Fruit fly (Drosophila melanogaster) whole organism, adult: ENCODE measurements around the gene klar.

Experiments
- CG11617 ChIP-seq: fragments of 200-800 bp; sonication (Bioruptor generic); optimal IDR thresholded peaks from 2 replicates; lab custom pipeline; 2017; ENCODE audit warnings: mild to moderate bottlenecking, missing biosample characterization, missing genetic modification reagents, missing genetic modification characterization
- CG12768 ChIP-seq: fragments of 200-800 bp; sonication (Bioruptor generic); optimal IDR thresholded peaks from 2 replicates; lab custom pipeline; 2017; ENCODE audit warnings: missing biosample characterization, missing genetic modification characterization, mild to moderate bottlenecking, moderate library complexity, missing genetic modification reagents
- CG14711 ChIP-seq: fragments of 200-800 bp; sonication (Bioruptor generic); optimal IDR thresholded peaks from 2 replicates; lab custom pipeline; 2018; ENCODE audit warnings: missing biosample characterization, mild to moderate bottlenecking, missing genetic modification characterization, moderate library complexity
- CG33017 ChIP-seq: fragments of 200-800 bp; sonication (Bioruptor generic); optimal IDR thresholded peaks from 2 replicates; lab custom pipeline; 2018; ENCODE audit warnings: missing biosample characterization, mild to moderate bottlenecking, missing genetic modification characterization, moderate library complexity
- CG5204 ChIP-seq: fragments of 200-800 bp; sonication (Bioruptor generic); optimal IDR thresholded peaks from 2 replicates; lab custom pipeline; 2016; ENCODE audit warnings: missing biosample characterization, missing genetic modification characterization
- CG7045 ChIP-seq: fragments of 200-800 bp; sonication (Bioruptor generic); optimal IDR thresholded peaks from 2 replicates; lab custom pipeline; 2017; ENCODE audit warnings: missing biosample characterization, mild to moderate bottlenecking, missing genetic modification characterization
- CG7101 ChIP-seq: fragments of 200-800 bp; sonication (Bioruptor generic); optimal IDR thresholded peaks from 2 replicates; lab custom pipeline; 2018; ENCODE audit warnings: missing biosample characterization, mild to moderate bottlenecking, missing genetic modification characterization, moderate library complexity
- Clk ChIP-seq: fragments of 200-800 bp; sonication (Bioruptor generic); optimal IDR thresholded peaks from 2 replicates; lab custom pipeline; 2017; ENCODE audit warnings: missing biosample characterization, missing genetic modification characterization
- Hr96 ChIP-seq: fragments of 200-800 bp; sonication (Bioruptor generic); optimal IDR thresholded peaks from 2 replicates; lab custom pipeline; 2016; ENCODE audit warnings: missing biosample characterization, missing genetic modification characterization
- Mnt ChIP-seq: fragments of 200-800 bp; sonication (Bioruptor generic); optimal IDR thresholded peaks from 2 replicates; lab custom pipeline; 2016; ENCODE audit warnings: missing biosample characterization, mild to moderate bottlenecking, missing genetic modification characterization
- bab1 ChIP-seq: fragments of 200-800 bp; sonication (Bioruptor generic); optimal IDR thresholded peaks from 3 replicates; lab custom pipeline; 2019; ENCODE audit warnings: missing biosample characterization, mild to moderate bottlenecking, missing genetic modification characterization, moderate library complexity
- cnc ChIP-seq, 2 experiments: fragments of >200 bp; optimal IDR thresholded peaks; 2 replicates each; lab custom pipeline; 2017
- pad ChIP-seq: fragments of 200-800 bp; sonication (Bioruptor generic); optimal IDR thresholded peaks from 3 replicates; lab custom pipeline; 2017; ENCODE audit warnings: missing biosample characterization, missing genetic modification characterization, mild to moderate bottlenecking, moderate library complexity, missing genetic modification reagents
- tj ChIP-seq: fragments of 200-800 bp; sonication (Bioruptor generic); optimal IDR thresholded peaks from 3 replicates; lab custom pipeline; 2017; ENCODE audit warnings: missing biosample characterization, mild to moderate bottlenecking, missing genetic modification characterization, moderate library complexity

dm6 chr3L:488159-488558 is 52.3 kb downstream of the klar start:
- TF ChIP-seq CG5204 (GFP tag; lab: Kevin White, UChicago) (no peak), CG12768 (no peak), CG7101 (tag; lab: Kevin White, UChicago) (no peak), CG33017 (tag; lab: Kevin White, UChicago) (no peak), bab1 (GFP tag; lab: Kevin White, UChicago) (no peak), Clk (no peak), CG7045 (GFP tag; lab: Kevin White, UChicago) (no peak), cnc (optimal IDR thresholded peaks at IDR 0.05; lab: Kevin White, UChicago) (no peak), CG14711 (tag; lab: Kevin White, UChicago) (no peak), Mnt (no peak), pad (GFP tag; lab: Kevin White, UChicago) (no peak), CG11617 (GFP tag; lab: Kevin White, UChicago) (no peak), Hr96 (GFP tag; lab: Kevin White, UChicago) (no peak), tj (GFP tag; lab: Kevin White, UChicago) (no peak)
